Worm (Caenorhabditis elegans): ENCODE data around the gene hsp-60.
A peak's percentile ranks its signal among the peaks of the same experiment; 100 is the strongest.

Gene hsp-60

DNA sequence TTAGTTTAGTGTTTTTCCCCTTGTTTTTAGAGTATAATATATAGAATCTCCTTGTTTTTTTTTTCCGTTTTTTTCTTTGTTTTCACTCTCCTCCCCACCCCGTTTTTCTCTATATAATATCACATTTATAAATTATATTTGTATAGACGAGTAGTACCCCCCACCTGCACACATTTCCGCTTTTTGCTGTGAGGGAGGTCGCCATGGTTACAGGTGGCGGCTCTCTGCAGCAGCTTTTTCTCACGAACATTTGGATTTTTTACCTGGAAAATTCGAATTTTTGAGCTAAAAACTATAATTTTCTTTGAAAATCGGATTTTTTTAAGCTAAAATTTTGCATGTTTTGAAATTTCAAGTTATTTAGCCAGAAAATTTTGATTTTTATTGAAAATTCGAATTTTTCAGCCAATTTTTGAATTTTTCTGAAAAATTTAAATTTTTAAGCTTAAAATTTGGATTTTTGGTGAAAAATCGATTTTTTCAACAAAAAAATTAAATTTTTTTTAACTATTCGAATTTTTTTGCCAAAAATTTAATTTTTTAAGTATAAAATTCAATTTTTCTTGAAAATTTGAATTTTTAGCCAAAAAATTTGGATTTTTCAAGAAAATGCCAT lies 6.2 kb downstream of the hsp-60 start (continued):
- no peak for TF ChIP-seq nhr-179 (tag; optimal IDR thresholded peaks at IDR 0.05)
- no peak for TF ChIP-seq F37B4.10 (GFP tag; IDR thresholded peaks at IDR 0.05)
- no peak for TF ChIP-seq sdz-38 (tag; optimal IDR thresholded peaks at IDR 0.05)
- TF ChIP-seq Y53G8AR.9 (GFP tag; conservative IDR thresholded peaks at IDR 0.05): peak; percentile 69; the same call in 1 of the 2 replicates
- no peak for TF ChIP-seq mxl-1 (tag; optimal IDR thresholded peaks at IDR 0.05)
- no peak for TF ChIP-seq cebp-2 (GFP tag; IDR thresholded peaks at IDR 0.05)
- no peak for TF ChIP-seq egl-44 (GFP tag; IDR thresholded peaks at IDR 0.05)
- TF ChIP-seq repo-1 (tag; optimal IDR thresholded peaks at IDR 0.05): no peak
- TF ChIP-seq sea-2 (GFP tag; IDR thresholded peaks at IDR 0.05): no peak
- TF ChIP-seq athp-1 (tag; optimal IDR thresholded peaks at IDR 0.05): peak; percentile 91
- peak; percentile 57 for TF ChIP-seq mcd-1 (GFP tag; IDR thresholded peaks at IDR 0.05)
- no peak for TF ChIP-seq ZK185.1 (tag; optimal IDR thresholded peaks at IDR 0.05; ENCODE audit: poor library complexity, severe bottlenecking)
- TF ChIP-seq Y53F4B.3 (GFP tag; IDR thresholded peaks at IDR 0.05): no peak
- TF ChIP-seq F55B11.4 (tag; optimal IDR thresholded peaks at IDR 0.05; ENCODE audit: borderline replicate concordance, insufficient read depth): no peak
- no peak for TF ChIP-seq pha-4 (tag; optimal IDR thresholded peaks at IDR 0.05)
- TF ChIP-seq atf-7 (tag; optimal IDR thresholded peaks at IDR 0.05): peak; percentile 66
- TF ChIP-seq attf-6 (GFP tag; IDR thresholded peaks at IDR 0.05): 0 out of 2 replicates have a peak, but pooled peaks have one; percentile 52
- no peak for TF ChIP-seq nhr-80 (tag; optimal IDR thresholded peaks at IDR 0.05)
- peak; percentile 78 for TF ChIP-seq hsf-1 (GFP tag; IDR thresholded peaks at IDR 0.05)
- peak; percentile 66 for TF ChIP-seq madf-6 (GFP tag; IDR thresholded peaks at IDR 0.05)
- TF ChIP-seq F39B2.1 (GFP tag; IDR thresholded peaks at IDR 0.05): 0 out of 2 replicates have a peak, but pooled peaks have one; percentile 66
- no peak for TF ChIP-seq ceh-27 (GFP tag; optimal IDR thresholded peaks at IDR 0.05)
- no peak for TF ChIP-seq nfya-1 (tag; optimal IDR thresholded peaks at IDR 0.05; ENCODE audit: borderline replicate concordance, insufficient read depth)
- peak; percentile 52 for TF ChIP-seq lsl-1 (GFP tag; optimal IDR thresholded peaks at IDR 0.05)
- peak; percentile 14 for TF ChIP-seq T07F8.4 (tag; optimal IDR thresholded peaks at IDR 0.05)
- no peak for TF ChIP-seq xnd-1 (tag; optimal IDR thresholded peaks at IDR 0.05)
- no peak for TF ChIP-seq lir-1 (GFP tag; conservative IDR thresholded peaks at IDR 0.05)
- TF ChIP-seq K11D2.4 (GFP tag; IDR thresholded peaks at IDR 0.05): no peak
- TF ChIP-seq cebp-1 (GFP tag; IDR thresholded peaks at IDR 0.05): no peak
- peak; percentile 56 for TF ChIP-seq cebp-1 (tag; optimal IDR thresholded peaks at IDR 0.05)
- peak; percentile 79 for TF ChIP-seq B0336.3 (GFP tag; IDR thresholded peaks at IDR 0.05)
- no peak for TF ChIP-seq lag-1 (GFP tag; IDR thresholded peaks at IDR 0.05)
- TF ChIP-seq ztf-26 (tag; optimal IDR thresholded peaks at IDR 0.05): peak; percentile 6
- TF ChIP-seq snpc-3.4 (tag; optimal IDR thresholded peaks at IDR 0.05): no peak
- no peak for TF ChIP-seq snpc-1.1 (tag; optimal IDR thresholded peaks at IDR 0.05; ENCODE audit: insufficient read depth)
- TF ChIP-seq T26A5.8 (tag; optimal IDR thresholded peaks at IDR 0.05): peak; percentile 54
- TF ChIP-seq F23B12.7 (tag; optimal IDR thresholded peaks at IDR 0.05; ENCODE audit: insufficient read depth): no peak
- TF ChIP-seq lin-54 (GFP tag; optimal IDR thresholded peaks at IDR 0.05): peak; percentile 49
- TF ChIP-seq rcor-1 (GFP tag; IDR thresholded peaks at IDR 0.05): no peak
- TF ChIP-seq hmg-1.2 (GFP tag; IDR thresholded peaks at IDR 0.05): peak; percentile 15; the same call in 1 of the 2 replicates
- TF ChIP-seq zim-3 (tag; optimal IDR thresholded peaks at IDR 0.05): peak; percentile 47
- TF ChIP-seq nfya-2 (GFP tag; IDR thresholded peaks at IDR 0.05): 0 out of 2 replicates have a peak, but pooled peaks have one; percentile 3
- no peak for TF ChIP-seq let-526 (GFP tag; IDR thresholded peaks at IDR 0.05)
- peak; percentile 76 for TF ChIP-seq ceh-79 (tag; optimal IDR thresholded peaks at IDR 0.05)
- peak; percentile 28 for TF ChIP-seq nhr-90 (tag; optimal IDR thresholded peaks at IDR 0.05)

All from whole organism, young adult.